Fruit fly (Drosophila melanogaster) whole organism, embryonic: ENCODE data around the gene CG11350.

Experiments
- Adf1 ChIP-seq: fragments of 200-800 bp; sonication (Bioruptor generic); IDR thresholded peaks from 2 replicates; pipeline ENCODE4 v1.3.6; 2022; ENCODE audit warnings: missing biosample characterization, missing genetic modification characterization
- Asciz ChIP-seq: fragments of 200-800 bp; sonication (Bioruptor generic); optimal IDR thresholded peaks from 2 replicates; lab custom pipeline; 2017; ENCODE audit warnings: missing biosample characterization, mild to moderate bottlenecking, missing genetic modification characterization, missing genetic modification reagents
- CG10321 ChIP-seq: fragments of 200-800 bp; sonication (Bioruptor generic); IDR thresholded peaks from 2 replicates; pipeline ENCODE4 v1.3.6; 2022; ENCODE audit warnings: missing biosample characterization, missing genetic modification characterization
- CG11560 ChIP-seq: fragments of 200-800 bp; sonication (Bioruptor generic); IDR thresholded peaks from 3 replicates; pipeline ENCODE4 v1.3.6; 2022; ENCODE audit warnings: missing biosample characterization, missing genetic modification characterization
- CG11723 ChIP-seq: fragments of 200-800 bp; sonication (Bioruptor generic); optimal IDR thresholded peaks from 2 replicates; lab custom pipeline; 2017; ENCODE audit warnings: missing biosample characterization, mild to moderate bottlenecking, missing genetic modification characterization
- CG12659 ChIP-seq: fragments of 200-800 bp; sonication (Bioruptor generic); optimal IDR thresholded peaks from 3 replicates; lab custom pipeline; 2017; ENCODE audit warnings: mild to moderate bottlenecking, missing biosample characterization, missing genetic modification reagents, missing genetic modification characterization
- CG14667 ChIP-seq: fragments of 200-800 bp; sonication (Bioruptor generic); IDR thresholded peaks from 2 replicates; pipeline ENCODE4 v1.3.6; 2022; ENCODE audit warnings: missing biosample characterization, missing genetic modification characterization
- CG15269 ChIP-seq: fragments of 200-800 bp; sonication (Bioruptor generic); optimal IDR thresholded peaks from 2 replicates; lab custom pipeline; 2018; ENCODE audit warnings: missing biosample characterization, mild to moderate bottlenecking, missing genetic modification characterization, moderate library complexity
- CG16813 ChIP-seq: fragments of 200-800 bp; sonication (Bioruptor generic); IDR thresholded peaks from 3 replicates; pipeline ENCODE4 v1.3.6; 2022; ENCODE audit warnings: missing biosample characterization, missing genetic modification characterization; ENCODE audit not compliant: partially characterized antibody
- CG17186 ChIP-seq: fragments of 200-800 bp; sonication (Bioruptor generic); optimal IDR thresholded peaks from 3 replicates; lab custom pipeline; 2017; ENCODE audit warnings: missing biosample characterization, missing genetic modification reagents, missing genetic modification characterization
- CG2202 ChIP-seq: fragments of 200-800 bp; sonication (Bioruptor generic); optimal IDR thresholded peaks from 2 replicates; lab custom pipeline; 2018; ENCODE audit warnings: missing biosample characterization, mild to moderate bottlenecking, missing genetic modification characterization
- CG3065 ChIP-seq: fragments of 200-800 bp; sonication (Bioruptor generic); optimal IDR thresholded peaks from 2 replicates; lab custom pipeline; 2016; ENCODE audit warnings: missing biosample characterization, missing genetic modification characterization
- CG3726 ChIP-seq: fragments of 200-800 bp; sonication (Bioruptor generic); IDR thresholded peaks from 3 replicates; pipeline ENCODE4, ENCODE4 v1.3.6; 2022; ENCODE audit warnings: missing biosample characterization, missing genetic modification characterization
- CG4854 ChIP-seq: fragments of 200-800 bp; sonication (Bioruptor generic); optimal IDR thresholded peaks from 2 replicates; lab custom pipeline; 2016; ENCODE audit warnings: missing biosample characterization, missing genetic modification characterization, inconsistent platforms
- CG6654 ChIP-seq: fragments of 200-800 bp; sonication (Bioruptor generic); optimal IDR thresholded peaks from 2 replicates; lab custom pipeline; 2017; ENCODE audit warnings: missing biosample characterization, mild to moderate bottlenecking, missing genetic modification characterization
- CG6854 ChIP-seq: fragments of 200-800 bp; sonication (Bioruptor generic); optimal IDR thresholded peaks from 3 replicates; lab custom pipeline; 2017; ENCODE audit warnings: missing biosample characterization, mild to moderate bottlenecking, missing genetic modification characterization
- CG7372 ChIP-seq: fragments of 200-800 bp; sonication (Bioruptor generic); IDR thresholded peaks from 2 replicates; pipeline ENCODE4 v1.3.6; 2022; ENCODE audit warnings: missing biosample characterization, missing genetic modification characterization
- CG8478 ChIP-seq: fragments of >200 bp; optimal IDR thresholded peaks from 2 replicates; lab custom pipeline; 2018
- CkIIα-i1 ChIP-seq: fragments of 200-800 bp; sonication (Bioruptor generic); IDR thresholded peaks from 2 replicates; pipeline ENCODE4 v1.3.6; 2022; ENCODE audit warnings: missing biosample characterization, missing genetic modification characterization
- Dip3 ChIP-seq: fragments of 200-800 bp; sonication (Bioruptor generic); optimal IDR thresholded peaks from 3 replicates; lab custom pipeline; 2016; ENCODE audit warnings: missing biosample characterization, missing genetic modification characterization
- Ets65A ChIP-seq: fragments of 200-800 bp; sonication (Bioruptor generic); peaks from one replicate; lab custom pipeline; 2016; ENCODE audit warnings: missing biosample characterization, missing genetic modification characterization
- HmgD ChIP-seq: fragments of 200-800 bp; sonication (Bioruptor generic); optimal IDR thresholded peaks from 3 replicates; lab custom pipeline; 2016; ENCODE audit warnings: missing biosample characterization, missing genetic modification characterization
- Jarid2 ChIP-seq: fragments of 200-800 bp; sonication (Bioruptor generic); optimal IDR thresholded peaks from 3 replicates; lab custom pipeline; 2017; ENCODE audit warnings: mild to moderate bottlenecking, missing biosample characterization, missing genetic modification reagents, missing genetic modification characterization
- Kr ChIP-seq: fragments of 200-800 bp; sonication (Bioruptor generic); optimal IDR thresholded peaks from 2 replicates; lab custom pipeline; 2017; ENCODE audit warnings: missing biosample characterization, mild to moderate bottlenecking, missing genetic modification characterization
- Lim3 ChIP-seq: fragments of 200-800 bp; sonication (Bioruptor generic); IDR thresholded peaks from 2 replicates; pipeline ENCODE4 v1.3.6; 2022; ENCODE audit warnings: missing biosample characterization, missing genetic modification characterization
- Lpt ChIP-seq: fragments of >200 bp; optimal IDR thresholded peaks from 2 replicates; lab custom pipeline; 2018; ENCODE audit warnings: missing biosample characterization, missing genetic modification characterization
- Myb ChIP-seq: fragments of 200-800 bp; sonication (Bioruptor generic); optimal IDR thresholded peaks from 2 replicates; lab custom pipeline; 2016; ENCODE audit warnings: missing biosample characterization, missing genetic modification characterization
- NK7.1 ChIP-seq: fragments of 200-800 bp; sonication (Bioruptor generic); optimal IDR thresholded peaks from 3 replicates; lab custom pipeline; 2016; ENCODE audit warnings: missing biosample characterization, missing genetic modification characterization
- Usf ChIP-seq: fragments of 200-800 bp; sonication (Bioruptor generic); optimal IDR thresholded peaks from 2 replicates; lab custom pipeline; 2017; ENCODE audit warnings: missing genotype, missing biosample characterization, missing genetic modification characterization
- al ChIP-seq: fragments of 200-800 bp; sonication (Bioruptor generic); IDR thresholded peaks from 2 replicates; pipeline ENCODE4 v1.3.6; 2022; ENCODE audit warnings: missing biosample characterization, missing genetic modification characterization
- btn ChIP-seq: fragments of 200-800 bp; sonication (Bioruptor generic); optimal IDR thresholded peaks from 2 replicates; lab custom pipeline; 2016; ENCODE audit warnings: missing biosample characterization, missing genetic modification characterization
- caup ChIP-seq: fragments of 200-800 bp; sonication (Bioruptor generic); optimal IDR thresholded peaks from 3 replicates; lab custom pipeline; 2017; ENCODE audit warnings: missing biosample characterization, mild to moderate bottlenecking, missing genetic modification characterization, moderate library complexity; ENCODE audit not compliant: severe bottlenecking
- chif ChIP-seq, 2 experiments: fragments of 200-800 bp; sonication (Bioruptor generic); optimal IDR thresholded peaks; 3 replicates each; lab custom pipeline; 2016; ENCODE audit warnings: missing biosample characterization in 2 of 2, missing genetic modification characterization in 2 of 2
- chn ChIP-seq: fragments of 200-800 bp; sonication (Bioruptor generic); optimal IDR thresholded peaks from 2 replicates; lab custom pipeline; 2016; ENCODE audit warnings: missing biosample characterization, missing genetic modification characterization
- cwo ChIP-seq: fragments of 200-800 bp; sonication (Bioruptor generic); optimal IDR thresholded peaks from 3 replicates; lab custom pipeline; 2017; ENCODE audit warnings: missing biosample characterization, missing genetic modification characterization, mild to moderate bottlenecking, moderate library complexity, missing genetic modification reagents
- eyg ChIP-seq: fragments of 200-800 bp; sonication (Bioruptor generic); optimal IDR thresholded peaks from 3 replicates; lab custom pipeline; 2016; ENCODE audit warnings: missing biosample characterization, missing genetic modification characterization
- kni ChIP-seq: fragments of 200-800 bp; sonication (Bioruptor generic); optimal IDR thresholded peaks from 3 replicates; lab custom pipeline; 2017; ENCODE audit warnings: mild to moderate bottlenecking, missing biosample characterization, missing genetic modification reagents, missing genetic modification characterization
- lilli ChIP-seq: fragments of 200-800 bp; sonication (Bioruptor generic); optimal IDR thresholded peaks from 3 replicates; lab custom pipeline; 2016; ENCODE audit warnings: missing biosample characterization, missing genetic modification characterization
- lmd ChIP-seq: fragments of 200-800 bp; sonication (Bioruptor generic); IDR thresholded peaks from 2 replicates; pipeline ENCODE4 v1.3.6; 2022; ENCODE audit warnings: missing biosample characterization, missing genetic modification characterization
- lov ChIP-seq, 2 experiments: fragments of 200-800 bp in 1 of 2; fragments of >200 bp in 1 of 2; sonication (Bioruptor generic) in 1 of 2; IDR thresholded peaks in 1 of 2; optimal IDR thresholded peaks in 1 of 2; 2 replicates in 1 of 2; 3 replicates in 1 of 2; pipeline versions ENCODE4 v1.3.6 to Lab custom; 2017 to 2022; ENCODE audit warnings: missing biosample characterization in 1 of 2, missing genetic modification characterization in 1 of 2
- nerfin-2 ChIP-seq: fragments of 200-800 bp; sonication (Bioruptor generic); IDR thresholded peaks from 2 replicates; pipeline ENCODE4 v1.3.6; 2022; ENCODE audit warnings: missing biosample characterization, missing genetic modification characterization; ENCODE audit not compliant: partially characterized antibody
- oc ChIP-seq: fragments of 200-800 bp; sonication (Bioruptor generic); optimal IDR thresholded peaks from 2 replicates; lab custom pipeline; 2018; ENCODE audit warnings: missing biosample characterization, mild to moderate bottlenecking, missing genetic modification characterization, moderate library complexity
- prd ChIP-seq, 3 experiments: fragments of >200 bp in 2 of 3; fragments of 200-800 bp in 1 of 3; sonication (Bioruptor generic) in 1 of 3; optimal IDR thresholded peaks in 2 of 3; IDR thresholded peaks in 1 of 3; 2 replicates in 2 of 3; 3 replicates in 1 of 3; pipeline versions ENCODE4 v1.3.6 to Lab custom; 2017 to 2022; ENCODE audit warnings: missing biosample characterization in 1 of 3, missing genetic modification characterization in 1 of 3
- schlank ChIP-seq: fragments of 200-800 bp; sonication (Bioruptor generic); optimal IDR thresholded peaks from 2 replicates; lab custom pipeline; 2018; ENCODE audit warnings: missing biosample characterization, mild to moderate bottlenecking, missing genetic modification characterization
- shn ChIP-seq: fragments of 200-800 bp; sonication (Bioruptor generic); optimal IDR thresholded peaks from 3 replicates; lab custom pipeline; 2016; ENCODE audit warnings: missing biosample characterization, missing genetic modification characterization
- sisA ChIP-seq: fragments of 200-800 bp; sonication (Bioruptor generic); IDR thresholded peaks from 2 replicates; pipeline ENCODE4 v1.3.6; 2022; ENCODE audit warnings: missing biosample characterization, missing genetic modification characterization
- sob ChIP-seq: fragments of 200-800 bp; sonication (Bioruptor generic); IDR thresholded peaks from 2 replicates; pipeline ENCODE4 v1.3.6; 2022; ENCODE audit warnings: missing biosample characterization, missing genetic modification characterization
- sug ChIP-seq: fragments of 200-800 bp; optimal IDR thresholded peaks from 2 replicates; lab custom pipeline; 2019; ENCODE audit warnings: missing biosample characterization, mild to moderate bottlenecking, missing genetic modification characterization, moderate library complexity
- ttk ChIP-seq: fragments of 200-800 bp; sonication (Bioruptor generic); IDR thresholded peaks from 2 replicates; pipeline ENCODE4 v2.1.2; 2022; ENCODE audit warnings: missing biosample characterization, missing genetic modification characterization
- tx ChIP-seq: fragments of 200-800 bp; sonication (Bioruptor generic); optimal IDR thresholded peaks from 2 replicates; lab custom pipeline; 2016; ENCODE audit warnings: missing biosample characterization, missing genetic modification characterization
- vnd ChIP-seq: fragments of 200-800 bp; sonication (Bioruptor generic); IDR thresholded peaks from 3 replicates; pipeline ENCODE4 v1.3.6; 2022; ENCODE audit warnings: missing biosample characterization, missing genetic modification characterization; ENCODE audit not compliant: partially characterized antibody

Gene CG11350

DNA sequence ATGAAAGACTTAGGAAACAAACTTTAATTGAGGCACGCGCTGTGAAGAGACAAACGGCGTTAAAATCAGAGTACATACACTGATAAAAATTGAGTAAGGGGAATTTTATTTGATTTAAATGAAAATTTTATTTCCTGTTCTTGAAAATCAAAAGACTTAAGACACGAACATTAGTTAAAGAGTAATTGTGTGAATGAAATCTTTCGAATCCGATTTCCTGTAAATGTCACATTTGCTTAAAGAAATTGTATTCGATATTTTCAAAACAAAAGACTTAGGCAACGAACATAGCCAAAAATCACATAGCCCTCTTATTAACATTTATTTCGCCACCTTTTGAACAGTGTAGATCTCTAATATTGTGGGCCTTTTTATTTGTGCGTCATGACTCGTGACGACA is 36.8 kb upstream of the CG11350 start (continued):
- TF ChIP-seq CG16813 (no peak), nerfin-2 (GFP tag; lab: Robert Waterston, UW) (no peak), Dip3 (no peak), CG3726 (GFP tag; lab: Robert Waterston, UW) (no peak), ttk (GFP tag; lab: Robert Waterston, UW) (no peak), vnd (GFP tag; lab: Robert Waterston, UW) (no peak), CG6854 (GFP tag; lab: Kevin White, UChicago) (peak; percentile 22), CG17186 (GFP tag; lab: Kevin White, UChicago) (no peak), Kr (GFP tag; lab: Kevin White, UChicago) (no peak), Ets65A (GFP tag; lab: Kevin White, UChicago) (peak; percentile 10), CG6654 (GFP tag; lab: Kevin White, UChicago) (no peak), lov (optimal IDR thresholded peaks at IDR 0.05; lab: Kevin White, UChicago) (no peak), lov (GFP tag; IDR thresholded peaks at IDR 0.05; lab: Robert Waterston, UW) (no peak), CG3065 (GFP tag; lab: Kevin White, UChicago) (no peak), CG10321 (GFP tag; lab: Robert Waterston, UW) (no peak), btn (GFP tag; lab: Kevin White, UChicago) (no peak), Jarid2 (GFP tag; lab: Kevin White, UChicago) (no peak), prd (optimal IDR thresholded peaks at IDR 0.05; lab: Kevin White, UChicago) (no peak), prd (GFP tag; IDR thresholded peaks at IDR 0.05; lab: Robert Waterston, UW) (no peak), shn (GFP tag; lab: Kevin White, UChicago) (no peak), CG11723 (GFP tag; lab: Kevin White, UChicago) (no peak), Myb (no peak), CG15269 (peak; percentile 3), CG14667 (no peak), oc (tag; lab: Kevin White, UChicago) (no peak), lilli (peak; percentile 21), caup (GFP tag; lab: Kevin White, UChicago) (no peak), lmd (GFP tag; lab: Robert Waterston, UW) (peak; percentile 40; the same call in 1 of the 2 replicates), cwo (peak; percentile 48), NK7.1 (GFP tag; lab: Kevin White, UChicago) (no peak), sob (no peak), Lim3 (GFP tag; lab: Robert Waterston, UW) (no peak), al (GFP tag; lab: Robert Waterston, UW) (peak; percentile 64), tx (GFP tag; lab: Kevin White, UChicago) (no peak), CG2202 (tag; lab: Kevin White, UChicago) (no peak), sug (tag; lab: Kevin White, UChicago) (no peak), Usf (GFP tag; lab: Kevin White, UChicago) (no peak), CG12659 (GFP tag; lab: Kevin White, UChicago) (no peak), CG4854 (GFP tag; lab: Kevin White, UChicago) (no peak), HmgD (GFP tag; lab: Kevin White, UChicago) (no peak), kni (GFP tag; lab: Kevin White, UChicago) (no peak), Adf1 (GFP tag; lab: Robert Waterston, UW) (no peak), chif (GFP tag; optimal IDR thresholded peaks at IDR 0.05; lab: Kevin White, UChicago) (no peak), CG7372 (GFP tag; lab: Robert Waterston, UW) (peak; percentile 46; the same call in 1 of the 2 replicates), schlank (tag; lab: Kevin White, UChicago) (no peak), Asciz (GFP tag; lab: Kevin White, UChicago) (no peak), eyg (GFP tag; lab: Kevin White, UChicago) (no peak), Lpt (no peak), CkIIα-i1 (GFP tag; lab: Robert Waterston, UW) (no peak), CG11560 (tag; lab: Robert Waterston, UW) (no peak), CG8478 (no peak), chn (GFP tag; lab: Kevin White, UChicago) (no peak), sisA (GFP tag; lab: Robert Waterston, UW) (no peak)
